Fruit fly (Drosophila melanogaster): ENCODE data around the gene CG9356.
A peak's percentile ranks its signal among the peaks of the same experiment; 100 is the strongest.

The CG9356 gene

dm6 chr3R:9365893-9366500 is 38.1 kb downstream of the CG9356 start (continued):
- no peak for TF ChIP-seq Jarid2 (GFP tag; optimal IDR thresholded peaks at IDR 0.05)
- TF ChIP-seq CG6813 (GFP tag; optimal IDR thresholded peaks at IDR 0.05) = peak; percentile 5
- no peak for TF ChIP-seq CG1603 (tag; optimal IDR thresholded peaks at IDR 0.05)
- TF ChIP-seq Pdp1 (GFP tag; optimal IDR thresholded peaks at IDR 0.05) = peak in 1 of 2 experiments; percentile 20
- no peak for TF ChIP-seq Opbp (GFP tag; IDR thresholded peaks at IDR 0.05; ENCODE audit: partially characterized antibody)
- TF ChIP-seq CG11247 (GFP tag; IDR thresholded peaks at IDR 0.05) = no peak
- no peak for TF ChIP-seq ttk (GFP tag; IDR thresholded peaks at IDR 0.05)
- no peak for TF ChIP-seq ase (GFP tag; IDR thresholded peaks at IDR 0.05)
- no peak for TF ChIP-seq CTCF (GFP tag; optimal IDR thresholded peaks at IDR 0.05)
- peak; percentile 12 for TF ChIP-seq lbe (GFP tag; optimal IDR thresholded peaks at IDR 0.05)
- no peak for TF ChIP-seq ems (GFP tag; optimal IDR thresholded peaks at IDR 0.05)
- no peak for TF ChIP-seq CG18764 (GFP tag; optimal IDR thresholded peaks at IDR 0.05)
- TF ChIP-seq CG14860 (GFP tag; IDR thresholded peaks at IDR 0.05; ENCODE audit: partially characterized antibody) = no peak
- no peak for TF ChIP-seq Side (GFP tag; optimal IDR thresholded peaks at IDR 0.05)
- TF ChIP-seq CG6683 (GFP tag; optimal IDR thresholded peaks at IDR 0.05) = no peak

- peak; percentile 2 for TF ChIP-seq cad (GFP tag; optimal IDR thresholded peaks at IDR 0.05)
- TF ChIP-seq sc (optimal IDR thresholded peaks at IDR 0.05) = no peak
- TF ChIP-seq sc (GFP tag; optimal IDR thresholded peaks at IDR 0.05) = no peak
- no peak for TF ChIP-seq CG13894 (tag; optimal IDR thresholded peaks at IDR 0.05)
- no peak for TF ChIP-seq CG12299 (tag; optimal IDR thresholded peaks at IDR 0.05)
- no peak for TF ChIP-seq Ets97D (GFP tag; optimal IDR thresholded peaks at IDR 0.05)
- TF ChIP-seq Med (GFP tag) = peak; percentile 16
- no peak for TF ChIP-seq chm (GFP tag; IDR thresholded peaks at IDR 0.05)
Observed at dm6 chr3R:9365121-9365520, 38.9 kb downstream of the CG9356 start, which contains the start of gene Srr. TSS of gene Srr (plus strand) at chr3R:9365398.

- TF ChIP-seq CG6689 (GFP tag; IDR thresholded peaks at IDR 0.05) (no peak), CG6683 (GFP tag; optimal IDR thresholded peaks at IDR 0.05) (no peak), sob (GFP tag; IDR thresholded peaks at IDR 0.05) (peak; percentile 43; the same call in 1 of the 2 replicates), Hr78 (GFP tag; optimal IDR thresholded peaks at IDR 0.05) (peak in 1 of 2 experiments; percentile 58), ken (GFP tag; IDR thresholded peaks at IDR 0.05) (no peak), fru (optimal IDR thresholded peaks at IDR 0.05) (no peak), Med (GFP tag) (peak; percentile 10), Ptx1 (GFP tag; IDR thresholded peaks at IDR 0.05) (no peak)
Observed at dm6 chr3R:9363066-9363719, 40.9 kb downstream of the CG9356 start, which contains the start of gene CG18473. TSS of gene CG18473 (plus strand) at chr3R:9363305.

DNA sequence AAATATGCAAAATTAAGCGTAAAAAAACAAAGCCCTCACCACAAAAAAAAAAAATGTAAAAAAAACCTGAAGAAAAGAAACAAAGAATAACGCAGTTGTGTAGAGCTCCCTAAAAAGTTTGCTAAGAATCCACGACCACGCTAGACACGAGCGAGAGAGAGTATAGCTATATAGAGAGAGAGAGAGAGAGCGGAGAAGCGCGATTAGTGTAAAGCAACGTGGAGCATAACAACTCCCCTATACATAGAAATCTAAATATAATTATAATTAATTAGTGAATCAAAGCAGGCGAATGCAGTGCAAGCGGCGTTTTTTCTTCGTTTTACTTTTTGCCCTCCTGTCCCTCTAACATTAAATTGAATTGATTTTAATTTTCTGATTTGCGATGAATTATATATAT is 44.7 kb downstream of the CG9356 start:
- TF ChIP-seq CG15073 (GFP tag; optimal IDR thresholded peaks at IDR 0.05) (no peak), Trl (optimal IDR thresholded peaks at IDR 0.05) (peak; percentile 40 to 78), Trl (GFP tag; optimal IDR thresholded peaks at IDR 0.05) (no peak), CG16779 (GFP tag; IDR thresholded peaks at IDR 0.05) (no peak), CG2199 (GFP tag; IDR thresholded peaks at IDR 0.05) (peak; percentile 69; the same call in 1 of the 3 replicates), CG7745 (tag; optimal IDR thresholded peaks at IDR 0.05) (peak; percentile 70), CG10462 (GFP tag; optimal IDR thresholded peaks at IDR 0.05) (no peak)

Measured in whole organism, embryonic.